Worm (Caenorhabditis elegans) whole organism, midembryonic: Measurements from ENCODE around the gene ceh-51.

ENCODE experiments used
- T22C8.4 ChIP-seq: fragments of 200-800 bp; sonication (Bioruptor generic); IDR thresholded peaks from 2 replicates; pipeline ENCODE4 v1.3.6; 2022; ENCODE audit warnings: missing genetic modification characterization, missing compliant biosample characterization
- cog-1 ChIP-seq: sonication (generic microtip); optimal IDR thresholded peaks from 2 replicates; lab custom pipeline; 2016; ENCODE audit warnings: missing genetic modification characterization, missing compliant biosample characterization
- flt-1 ChIP-seq: fragments of 200-800 bp; sonication (Bioruptor generic); IDR thresholded peaks from 2 replicates; pipeline ENCODE4 v1.3.6; 2022; ENCODE audit warnings: missing genetic modification characterization, missing compliant biosample characterization
- klf-2 ChIP-seq: fragments of 200-800 bp; sonication (Bioruptor generic); conservative IDR thresholded peaks from 2 replicates; pipeline ENCODE4 v1.3.6; 2022; ENCODE audit warnings: missing genetic modification reagents, missing genetic modification characterization, missing compliant biosample characterization
- med-1 ChIP-seq: sonication (generic microtip); optimal IDR thresholded peaks from 2 replicates; lab custom pipeline; 2017; ENCODE audit warnings: missing genetic modification characterization, mild to moderate bottlenecking, missing compliant biosample characterization, antibody characterized with exemption, missing genetic modification reagents; ENCODE audit not compliant: insufficient read depth
- ref-1 ChIP-seq: fragments of 200-800 bp; sonication (Bioruptor generic); conservative IDR thresholded peaks from 2 replicates; pipeline ENCODE4 v1.3.6; 2022; ENCODE audit warnings: missing genetic modification reagents, missing genetic modification characterization, missing compliant biosample characterization
- tab-1 ChIP-seq: fragments of 200-800 bp; sonication (Bioruptor generic); IDR thresholded peaks from 2 replicates; pipeline ENCODE4 v1.3.6; 2022; ENCODE audit warnings: missing genetic modification characterization, missing compliant biosample characterization
- ztf-23 ChIP-seq: fragments of 200-800 bp; sonication (Bioruptor generic); IDR thresholded peaks from 2 replicates; pipeline ENCODE4 v1.3.6; 2022; ENCODE audit warnings: missing genetic modification reagents, missing genetic modification characterization, missing compliant biosample characterization
- ztf-29 ChIP-seq: fragments of 200-800 bp; sonication (Bioruptor generic); IDR thresholded peaks from 2 replicates; pipeline ENCODE4 v1.3.6; 2022; ENCODE audit warnings: missing genetic modification reagents, missing genetic modification characterization, missing compliant biosample characterization

DNA sequence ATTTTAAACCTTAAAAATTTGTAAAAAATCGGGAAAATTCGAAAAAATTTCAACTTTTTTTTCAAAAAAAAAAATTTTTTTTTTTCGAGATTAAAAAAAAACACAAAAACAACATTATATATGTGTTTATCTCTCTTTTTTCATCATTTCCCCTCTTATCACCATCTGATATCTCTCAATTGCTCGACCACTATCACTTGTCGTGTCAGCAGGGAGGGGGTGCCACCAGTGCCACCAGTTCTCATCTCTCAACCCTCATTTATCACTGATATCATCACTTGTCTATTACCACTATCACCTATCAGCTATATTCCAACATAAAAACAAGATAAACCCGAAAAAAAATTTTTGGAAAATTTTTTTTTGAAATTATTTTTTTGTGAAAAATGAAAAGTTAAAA lies 47.5 kb upstream of the ceh-51 start:
- TF ChIP-seq tab-1 (GFP tag; lab: Robert Waterston, UW) (no peak), flt-1 (GFP tag; lab: Robert Waterston, UW) (no peak), klf-2 (no peak), ztf-29 (GFP tag; lab: Robert Waterston, UW) (no peak), cog-1 (no peak), med-1 (no peak), ztf-23 (GFP tag; lab: Robert Waterston, UW) (no peak), T22C8.4 (GFP tag; lab: Robert Waterston, UW) (no peak), ref-1 (GFP tag; lab: Robert Waterston, UW) (no peak)
